Worm (Caenorhabditis elegans): ENCODE results near the gene cls-3.

The cls-3 gene

DNA sequence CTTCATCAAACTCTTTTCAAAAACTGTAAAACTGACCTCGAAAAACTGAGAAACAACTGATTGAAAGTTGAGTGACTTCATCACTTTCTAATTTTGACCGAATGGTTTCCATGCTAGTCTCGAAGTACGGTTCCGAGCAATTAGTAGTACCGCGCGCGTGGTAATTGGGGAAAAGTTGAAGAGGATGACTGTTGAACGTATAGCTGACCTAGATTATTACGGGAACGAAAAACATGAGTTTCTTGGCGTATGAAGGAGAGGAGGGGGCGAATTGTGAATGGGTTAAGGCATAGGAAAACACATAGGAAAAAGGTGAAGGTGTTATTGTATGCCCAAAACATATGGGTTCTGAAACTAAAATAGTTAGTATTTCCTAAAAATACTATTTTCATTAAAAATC, 29.4 kb downstream of the cls-3 start, which contains the start of gene ptr-9:
ptr-9 (minus strand) TSS at position 101 of the 400 bp plus-strand sequence.
- TF ChIP-seq nhr-80 (tag; optimal IDR thresholded peaks at IDR 0.05) (no peak), ztf-18 (tag; optimal IDR thresholded peaks at IDR 0.05) (no peak), F55B11.4 (tag; optimal IDR thresholded peaks at IDR 0.05; ENCODE audit: borderline replicate concordance, insufficient read depth) (no peak), dox-1 (GFP tag; IDR thresholded peaks at IDR 0.05) (no peak), ztf-28 (GFP tag; IDR thresholded peaks at IDR 0.05) (no peak), sdz-38 (tag; optimal IDR thresholded peaks at IDR 0.05) (no peak), fkh-3 (tag; optimal IDR thresholded peaks at IDR 0.05) (no peak)

DNA sequence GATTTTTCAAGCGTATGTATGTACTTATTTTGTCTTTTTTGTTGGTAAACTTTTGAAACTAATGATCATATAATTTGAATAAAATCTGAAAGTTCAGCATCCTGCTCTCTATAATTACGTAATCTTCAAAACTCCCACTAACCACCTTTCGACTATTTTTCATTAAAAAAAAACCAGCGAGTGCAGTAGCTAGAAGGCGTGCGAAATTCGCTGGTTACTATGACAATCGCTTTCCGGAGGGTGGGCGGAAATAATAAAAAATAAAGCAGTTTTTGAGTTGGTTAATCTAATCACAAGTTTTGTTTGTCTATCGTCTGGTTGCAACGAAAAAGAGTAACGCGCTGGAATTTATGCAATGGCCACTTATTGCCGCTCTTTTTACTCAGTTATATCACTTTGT, 36.1 kb downstream of the cls-3 start, which contains the start of gene irld-34:
irld-34 (plus strand) TSS at position 301 of the 400 bp plus-strand sequence.
- TF ChIP-seq madf-10 (tag; optimal IDR thresholded peaks at IDR 0.05) = no peak
- no peak for TF ChIP-seq dox-1 (GFP tag; IDR thresholded peaks at IDR 0.05)
- no peak for TF ChIP-seq atf-7 (tag; optimal IDR thresholded peaks at IDR 0.05)
- no peak for TF ChIP-seq Y79H2A.3 (GFP tag; conservative IDR thresholded peaks at IDR 0.05)
- TF ChIP-seq ztf-18 (tag; optimal IDR thresholded peaks at IDR 0.05) = no peak
- no peak for TF ChIP-seq xnd-1 (tag; optimal IDR thresholded peaks at IDR 0.05)
- TF ChIP-seq B0336.3 (GFP tag; IDR thresholded peaks at IDR 0.05) = no peak
- no peak for TF ChIP-seq sdz-38 (tag; optimal IDR thresholded peaks at IDR 0.05)

DNA sequence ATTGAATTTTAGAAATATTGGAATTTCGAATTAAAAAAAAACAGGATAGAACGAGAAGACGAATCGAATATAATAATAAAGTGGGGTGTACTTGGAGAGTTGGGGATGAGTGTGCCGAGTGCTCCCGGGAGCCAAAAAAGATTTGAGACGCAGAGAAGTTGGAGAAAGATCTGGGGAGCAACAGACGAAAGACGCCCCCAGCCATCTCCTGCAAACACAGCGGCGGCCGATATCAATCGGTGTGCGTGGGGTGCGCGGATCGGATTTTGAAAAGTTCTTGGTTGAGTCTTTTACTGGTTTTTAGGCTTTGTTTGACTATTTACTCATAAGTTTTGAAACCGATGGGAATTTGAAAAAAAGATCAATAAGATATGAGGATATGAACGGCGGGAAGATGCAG, 37.1 kb downstream of the cls-3 start, which contains the start of gene nhl-1:
nhl-1 (minus strand) TSS at position 101 of the 400 bp plus-strand sequence.
- TF ChIP-seq chd-7 (tag; optimal IDR thresholded peaks at IDR 0.05) (no peak), ztf-18 (tag; optimal IDR thresholded peaks at IDR 0.05) (no peak), B0035.1 (tag; optimal IDR thresholded peaks at IDR 0.05) (no peak), attf-3 (GFP tag; conservative IDR thresholded peaks at IDR 0.05) (no peak), lag-1 (GFP tag; IDR thresholded peaks at IDR 0.05) (no peak), F49E8.2 (tag; optimal IDR thresholded peaks at IDR 0.05; ENCODE audit: insufficient read depth) (no peak), dpff-1 (tag; optimal IDR thresholded peaks at IDR 0.05) (no peak), lin-35 (GFP tag; optimal IDR thresholded peaks at IDR 0.05) (no peak), hmg-20 (GFP tag; IDR thresholded peaks at IDR 0.05) (no peak), zim-3 (tag; optimal IDR thresholded peaks at IDR 0.05) (no peak), lir-1 (GFP tag; conservative IDR thresholded peaks at IDR 0.05) (no peak), lin-40 (tag; optimal IDR thresholded peaks at IDR 0.05) (no peak), tbp1 (GFP tag; optimal IDR thresholded peaks at IDR 0.05) (no peak), T07F8.4 (tag; optimal IDR thresholded peaks at IDR 0.05) (no peak), Y95B8A.8 (GFP tag; IDR thresholded peaks at IDR 0.05) (no peak), B0261.1 (tag; optimal IDR thresholded peaks at IDR 0.05) (no peak), athp-1 (tag; optimal IDR thresholded peaks at IDR 0.05) (no peak), snpc-4 (GFP tag; optimal IDR thresholded peaks at IDR 0.05) (no peak), snpc-4 (tag; optimal IDR thresholded peaks at IDR 0.05) (no peak), F22D6.2 (tag; optimal IDR thresholded peaks at IDR 0.05) (no peak)

DNA sequence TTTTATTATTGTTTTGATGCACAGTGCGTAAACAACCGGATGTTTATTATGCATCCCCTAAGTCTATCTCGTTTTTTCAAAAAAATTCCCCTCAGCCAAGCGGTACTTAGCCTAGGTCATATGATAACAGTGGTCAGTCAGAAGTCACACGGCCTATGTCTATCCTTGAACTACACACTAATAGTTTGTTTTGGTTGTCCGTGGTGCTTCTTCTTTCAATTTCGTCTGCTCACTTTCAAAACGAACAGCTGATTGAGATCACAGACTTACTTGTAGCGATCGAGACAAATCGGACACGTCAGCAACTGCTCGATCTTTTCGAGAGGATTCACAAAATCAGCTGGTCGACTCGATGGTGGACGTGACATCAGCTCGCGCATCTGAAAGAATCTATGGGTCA, 38.0 kb downstream of the cls-3 start:
- peak; percentile 35 for TF ChIP-seq somi-1 (GFP tag; optimal IDR thresholded peaks at IDR 0.05)
- no peak for TF ChIP-seq madf-6 (GFP tag; IDR thresholded peaks at IDR 0.05)

DNA sequence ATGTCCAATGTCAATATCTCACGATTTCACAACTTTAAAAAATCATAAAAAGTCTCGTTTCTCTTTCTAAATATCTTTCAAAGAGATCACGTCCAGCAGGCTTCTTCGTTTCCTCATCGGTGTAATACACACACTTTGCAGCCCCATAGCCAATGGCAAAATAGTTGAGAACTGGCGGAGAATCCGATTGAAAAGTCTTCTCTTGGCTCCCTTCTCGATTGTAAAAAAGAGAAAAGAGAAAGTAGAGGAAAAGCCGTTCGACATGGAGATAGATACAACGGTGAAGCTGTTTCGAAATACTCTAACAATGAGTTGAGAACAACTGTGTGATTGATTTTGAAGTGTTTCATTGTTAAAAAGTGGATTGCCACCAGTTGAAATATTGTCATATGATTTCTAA, 39.1 kb downstream of the cls-3 start:
- TF ChIP-seq nhr-80 (tag; optimal IDR thresholded peaks at IDR 0.05) = no peak
- TF ChIP-seq egl-18 (GFP tag; IDR thresholded peaks at IDR 0.05) = no peak
- TF ChIP-seq nhr-27 (tag; optimal IDR thresholded peaks at IDR 0.05) = no peak
- no peak for TF ChIP-seq dpff-1 (tag; optimal IDR thresholded peaks at IDR 0.05)
- TF ChIP-seq lin-35 (GFP tag; optimal IDR thresholded peaks at IDR 0.05) = no peak
- no peak for TF ChIP-seq him-1 (tag; optimal IDR thresholded peaks at IDR 0.05)
- no peak for TF ChIP-seq efl-1 (GFP tag; optimal IDR thresholded peaks at IDR 0.05)
- no peak for TF ChIP-seq atf-7 (tag; optimal IDR thresholded peaks at IDR 0.05)
- no peak for TF ChIP-seq tlf-1 (GFP tag; optimal IDR thresholded peaks at IDR 0.05)
- TF ChIP-seq bed-2 (GFP tag; IDR thresholded peaks at IDR 0.05) = no peak
- TF ChIP-seq F57A8.1 (GFP tag; optimal IDR thresholded peaks at IDR 0.05) = no peak
- TF ChIP-seq dox-1 (GFP tag; IDR thresholded peaks at IDR 0.05) = no peak
